Worm (Caenorhabditis elegans): ENCODE measurements around the gene K09F6.9.
"Not testable (repeated sequence)": the region's sequence is repeated elsewhere in the genome, so short reads cannot be mapped to it uniquely, and the experiment has no call there.

DNA sequence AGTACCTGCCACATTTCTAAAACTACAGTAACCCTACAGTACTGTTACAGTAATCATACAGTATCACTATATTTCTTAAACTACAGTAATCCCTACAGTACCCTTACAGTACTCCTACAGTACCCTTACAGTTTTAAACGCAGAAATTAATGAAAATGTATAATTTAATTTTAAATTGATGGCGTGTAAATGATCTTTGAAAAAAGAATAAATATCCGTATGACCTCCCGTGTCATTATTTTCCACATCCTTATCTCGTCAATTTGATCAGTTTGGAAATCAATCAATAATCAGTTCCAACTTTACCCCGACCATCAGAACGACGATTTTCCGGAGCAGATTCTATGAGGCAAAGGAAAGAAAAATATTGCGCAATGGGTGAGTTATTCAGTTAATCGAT is 27.6 kb downstream of the K09F6.9 start, which contains the start of gene K09F6.3:
- TF ChIP-seq nhr-12 (tag; optimal IDR thresholded peaks at IDR 0.05); lsy-2 (tag; optimal IDR thresholded peaks at IDR 0.05); nhr-2 (tag; optimal IDR thresholded peaks at IDR 0.05); unc-62 (GFP tag; optimal IDR thresholded peaks at IDR 0.05): not testable (repeated sequence)
